Fruit fly (Drosophila melanogaster) whole organism: ENCODE measurements around the gene CG1999.

Experiments
- CG8478 ChIP-seq: fragments of >200 bp; optimal IDR thresholded peaks from 2 replicates; lab custom pipeline; 2018; ENCODE audit warnings: inconsistent platforms
- EcR ChIP-seq, 2 experiments: fragments of >200 bp; optimal IDR thresholded peaks; 2 replicates each; lab custom pipeline; 2017; ENCODE audit warnings: missing biosample characterization in 2 of 2, missing genetic modification characterization in 2 of 2, missing genetic modification reagents in 2 of 2
- pan ChIP-seq: fragments of >200 bp; optimal IDR thresholded peaks from 2 replicates; lab custom pipeline; 2017
- psq ChIP-seq: fragments of >200 bp; optimal IDR thresholded peaks from 2 replicates; lab custom pipeline; 2017
- usp ChIP-seq: fragments of >200 bp; optimal IDR thresholded peaks from 2 replicates; lab custom pipeline; 2017; ENCODE audit warnings: missing biosample characterization, missing genetic modification characterization, mixed read lengths

- TF ChIP-seq EcR (GFP tag; optimal IDR thresholded peaks at IDR 0.05; lab: Kevin White, UChicago) (no peak), pan (lab: Kevin White, UChicago) (no peak), CG8478 (no peak), usp (no peak), psq (lab: Kevin White, UChicago) (no peak)
These were observed 44.5 kb downstream of the CG1999 start, which contains the start of gene CG15035 for dm6 chrX:7403074-7403473.
